Worm (Caenorhabditis elegans): ENCODE data around the gene F48F7.5.

The F48F7.5 gene

ce11 chrX:14001494-14001974, 26.1 kb downstream of the F48F7.5 start, which contains the start of gene cytb-5.1 (continued):
- peak; percentile 78 for TF ChIP-seq nhr-20 (tag; optimal IDR thresholded peaks at IDR 0.05)
- no peak for TF ChIP-seq pag-3 (tag; optimal IDR thresholded peaks at IDR 0.05; ENCODE audit: borderline replicate concordance, insufficient read depth)
- no peak for TF ChIP-seq mab-9 (GFP tag; IDR thresholded peaks at IDR 0.05)
- no peak for TF ChIP-seq hpl-2 (GFP tag; optimal IDR thresholded peaks at IDR 0.05)
- TF ChIP-seq snpc-4 (tag; optimal IDR thresholded peaks at IDR 0.05), result no peak
- TF ChIP-seq mef-2 (tag; optimal IDR thresholded peaks at IDR 0.05), result no peak
- TF ChIP-seq nhr-84 (tag; optimal IDR thresholded peaks at IDR 0.05), result no peak
- TF ChIP-seq F16B12.6 (tag; optimal IDR thresholded peaks at IDR 0.05), result no peak
- peak in 1 of 2 experiments; percentile 11 for TF ChIP-seq lsy-2 (tag; optimal IDR thresholded peaks at IDR 0.05)
- no peak for TF ChIP-seq aha-1 (tag; optimal IDR thresholded peaks at IDR 0.05)
- peak; percentile 36 for TF ChIP-seq snu-23 (GFP tag; optimal IDR thresholded peaks at IDR 0.05)
- TF ChIP-seq unc-86 (tag; optimal IDR thresholded peaks at IDR 0.05), result no peak
- no peak for TF ChIP-seq C16A3.4 (tag; optimal IDR thresholded peaks at IDR 0.05)
- TF ChIP-seq C34B4.2 (tag; optimal IDR thresholded peaks at IDR 0.05), result no peak
- TF ChIP-seq jun-1 (tag; optimal IDR thresholded peaks at IDR 0.05), result peak; percentile 44

ce11 chrX:14002739-14003138, 27.3 kb downstream of the F48F7.5 start:
- TF ChIP-seq xbp-1 (tag; optimal IDR thresholded peaks at IDR 0.05), result no peak
- no peak for TF ChIP-seq fkh-10 (GFP tag; optimal IDR thresholded peaks at IDR 0.05)
- TF ChIP-seq efl-1 (optimal IDR thresholded peaks at IDR 0.05), result no peak
- TF ChIP-seq efl-1 (GFP tag; optimal IDR thresholded peaks at IDR 0.05 in 1 of 2), result peak in 1 of 2 experiments; percentile 9
- TF ChIP-seq zip-4 (GFP tag; optimal IDR thresholded peaks at IDR 0.05), result no peak
- TF ChIP-seq lin-14 (GFP tag; optimal IDR thresholded peaks at IDR 0.05), result no peak
- TF ChIP-seq pqm-1 (tag; optimal IDR thresholded peaks at IDR 0.05), result no peak
- no peak for TF ChIP-seq blmp-1 (tag; optimal IDR thresholded peaks at IDR 0.05)
- no peak for TF ChIP-seq mep-1 (tag; optimal IDR thresholded peaks at IDR 0.05)

- TF ChIP-seq hlh-17 (GFP tag; optimal IDR thresholded peaks at IDR 0.05; ENCODE audit: borderline replicate concordance) (no peak), elt-2 (tag; optimal IDR thresholded peaks at IDR 0.05) (peak; percentile 30)
Observed at ce11 chrX:14003538-14003937, 28.1 kb downstream of the F48F7.5 start.

- peak; percentile 9 for TF ChIP-seq snpc-4 (tag; optimal IDR thresholded peaks at IDR 0.05)
- no peak for TF ChIP-seq vab-15 (tag; optimal IDR thresholded peaks at IDR 0.05)
- TF ChIP-seq nhr-47 (tag; optimal IDR thresholded peaks at IDR 0.05), result no peak
Observed at ce11 chrX:14008130-14008529, 32.7 kb downstream of the F48F7.5 start.

- TF ChIP-seq ceh-82 (tag; optimal IDR thresholded peaks at IDR 0.05) (no peak), nhr-20 (tag; optimal IDR thresholded peaks at IDR 0.05) (no peak), nhr-76 (tag; optimal IDR thresholded peaks at IDR 0.05) (no peak), zip-4 (GFP tag; optimal IDR thresholded peaks at IDR 0.05) (no peak), dpl-1 (GFP tag; optimal IDR thresholded peaks at IDR 0.05) (no peak), jun-1 (tag; optimal IDR thresholded peaks at IDR 0.05) (no peak)
Observed at ce11 chrX:14012417-14012816, 37.0 kb downstream of the F48F7.5 start, which contains the start of gene tbc-19. TSS of gene tbc-19 (minus strand) at chrX:14012517.

- TF ChIP-seq ceh-90 (tag; optimal IDR thresholded peaks at IDR 0.05) (no peak), dsc-1 (tag; optimal IDR thresholded peaks at IDR 0.05) (no peak), nhr-71 (tag; optimal IDR thresholded peaks at IDR 0.05) (no peak), lin-15B (tag; optimal IDR thresholded peaks at IDR 0.05) (no peak), ztf-4 (tag; optimal IDR thresholded peaks at IDR 0.05) (no peak), aha-1 (tag; optimal IDR thresholded peaks at IDR 0.05) (no peak), nhr-84 (tag; optimal IDR thresholded peaks at IDR 0.05) (no peak), mef-2 (tag; optimal IDR thresholded peaks at IDR 0.05) (no peak), unc-62 (GFP tag; optimal IDR thresholded peaks at IDR 0.05) (no peak), unc-130 (tag; optimal IDR thresholded peaks at IDR 0.05) (no peak), mdl-1 (tag; optimal IDR thresholded peaks at IDR 0.05) (no peak)
Observed at ce11 chrX:14015366-14015765, 39.9 kb downstream of the F48F7.5 start, which contains the start of gene C04C11.25. TSS of gene C04C11.25 (minus strand) at chrX:14015466.

Measured in whole organism, L1 larva.